Fruit fly (Drosophila melanogaster) whole organism, prepupa: ENCODE measurements around the gene CG8851.

Experiments
- CG11294 ChIP-seq: fragments of 200-800 bp; sonication (Bioruptor generic); IDR thresholded peaks from 2 replicates; pipeline ENCODE4 v1.3.6; 2022; ENCODE audit warnings: missing biosample characterization, missing genetic modification characterization
- Met ChIP-seq: fragments of 200-800 bp; sonication (Bioruptor generic); optimal IDR thresholded peaks from 3 replicates; lab custom pipeline; 2016; ENCODE audit warnings: missing biosample characterization, missing genetic modification characterization
- spab ChIP-seq: fragments of 200-800 bp; sonication (Bioruptor generic); optimal IDR thresholded peaks from 2 replicates; lab custom pipeline; 2017; ENCODE audit warnings: missing biosample characterization, mild to moderate bottlenecking, missing genetic modification characterization, missing genetic modification reagents

DNA sequence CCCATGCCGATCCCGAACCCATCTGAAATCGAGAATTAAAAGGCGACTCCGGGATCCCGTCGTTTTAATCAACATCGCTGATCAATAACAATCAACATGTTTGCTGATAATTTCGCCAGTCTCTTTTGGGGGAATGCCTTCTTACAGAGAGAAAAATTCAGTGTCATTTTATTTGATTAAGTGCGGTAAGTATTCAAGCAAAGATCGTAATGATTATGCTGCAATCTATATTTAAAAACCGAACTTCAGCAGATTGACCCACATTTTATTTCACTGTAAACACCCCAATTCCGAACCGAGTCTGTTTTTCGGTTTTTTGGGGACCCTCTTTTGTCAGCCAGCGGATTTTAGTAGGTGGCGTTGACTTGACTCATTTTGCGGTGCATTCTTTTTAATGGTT lies 34.4 kb downstream of the CG8851 start:
- TF ChIP-seq spab (GFP tag; lab: Kevin White, UChicago) (no peak), CG11294 (no peak), Met (GFP tag; lab: Kevin White, UChicago) (peak; percentile 73)
